Worm (Caenorhabditis elegans) whole organism, L3 larva: ENCODE data around the gene srw-71.

Experiments
- ceh-82 ChIP-seq: fragments of 150-350 bp; optimal IDR thresholded peaks from 2 replicates; lab custom pipeline; 2014; ENCODE audit warnings: missing biosample characterization, missing genetic modification characterization
- fkh-10 ChIP-seq: sonication (generic microtip); optimal IDR thresholded peaks from 2 replicates; lab custom pipeline; 2017; ENCODE audit warnings: missing biosample characterization, missing genetic modification reagents, missing genetic modification characterization
- lin-15B ChIP-seq: fragments of 150-350 bp; optimal IDR thresholded peaks from 2 replicates; lab custom pipeline; 2014; ENCODE audit warnings: missing biosample characterization, missing genetic modification characterization
- mdl-1 ChIP-seq: fragments of 150-350 bp; optimal IDR thresholded peaks from 2 replicates; lab custom pipeline; 2014; ENCODE audit warnings: missing biosample characterization, missing genetic modification characterization
- unc-62 ChIP-seq: fragments of 150-350 bp; sonication (generic microtip); optimal IDR thresholded peaks from 4 replicates; lab custom pipeline; 2014; ENCODE audit warnings: missing biosample characterization, missing genetic modification reagents, missing genetic modification characterization
- zag-1 ChIP-seq: fragments of 150-350 bp; optimal IDR thresholded peaks from 2 replicates; lab custom pipeline; 2014; ENCODE audit warnings: missing biosample characterization, missing genetic modification characterization
- ztf-11 ChIP-seq: fragments of 150-350 bp; optimal IDR thresholded peaks from 2 replicates; lab custom pipeline; 2014; ENCODE audit warnings: missing biosample characterization, missing genetic modification characterization

ce11 chrV:7400095-7400494 lies 30.8 kb downstream of the srw-71 start, which contains the start of gene cnc-9:
- no peak for TF ChIP-seq fkh-10
- no peak for TF ChIP-seq lin-15B (tag; lab: Kevin White, UChicago)
- TF ChIP-seq unc-62: no peak
- TF ChIP-seq ztf-11 (tag; lab: Kevin White, UChicago): no peak
- TF ChIP-seq mdl-1 (tag; lab: Kevin White, UChicago): no peak
- TF ChIP-seq zag-1 (tag; lab: Kevin White, UChicago): no peak
- no peak for TF ChIP-seq ceh-82 (tag; lab: Kevin White, UChicago)
